Worm (Caenorhabditis elegans): Measurements from ENCODE around the gene clec-137.

Gene clec-137

DNA sequence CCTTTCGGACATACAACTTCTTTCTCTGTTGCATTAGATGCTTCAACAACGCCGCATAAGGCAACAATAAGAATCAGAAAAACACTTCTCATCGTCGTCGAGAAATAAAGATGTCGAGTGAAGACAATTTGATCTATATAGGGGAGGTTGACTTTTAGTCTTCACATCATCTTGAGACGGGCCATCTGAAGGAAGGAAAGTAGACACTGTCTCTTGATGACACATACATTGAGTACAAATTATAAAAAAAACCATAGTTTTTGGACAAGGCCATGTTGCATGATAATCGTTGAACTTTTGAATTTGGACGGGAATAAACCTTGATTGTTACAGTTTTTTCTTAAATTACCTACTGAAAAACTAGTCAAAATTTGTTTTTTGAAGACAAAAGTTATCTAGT, 3.8 kb upstream of the clec-137 start, which contains the start of gene clec-139:
Gene clec-139 (minus strand): TSS at position 101 of the 400 bp plus-strand sequence.
- no peak for TF ChIP-seq tbx-37 (GFP tag; conservative IDR thresholded peaks at IDR 0.05)

DNA sequence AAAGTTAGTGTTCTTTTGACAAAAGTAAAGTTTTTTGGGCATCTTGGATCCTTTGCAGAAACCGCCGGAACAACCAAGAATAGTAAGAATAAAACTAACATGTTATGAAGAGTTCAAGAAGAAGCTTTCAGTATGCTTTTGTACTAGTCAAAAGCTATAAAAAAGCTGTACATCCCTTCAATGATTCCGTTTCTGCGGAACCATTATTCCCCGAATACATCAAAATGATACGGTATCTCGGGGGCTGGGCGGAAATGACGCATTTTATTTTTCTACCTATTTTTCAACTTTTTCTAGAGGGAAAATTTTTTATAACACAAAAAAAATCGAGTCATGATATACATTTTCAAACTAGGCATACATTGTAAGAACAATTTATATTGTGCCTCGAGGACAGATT, 1.8 kb upstream of the clec-137 start, which contains the start of gene clec-138:
Gene clec-138 (minus strand): TSS at position 101 of the 400 bp plus-strand sequence.
- no peak for TF ChIP-seq tbx-11 (GFP tag; IDR thresholded peaks at IDR 0.05)
- no peak for TF ChIP-seq F13C5.2 (tag; optimal IDR thresholded peaks at IDR 0.05)
- no peak for TF ChIP-seq hmg-4 (GFP tag; optimal IDR thresholded peaks at IDR 0.05)
- TF ChIP-seq ceh-13 (GFP tag; optimal IDR thresholded peaks at IDR 0.05) = no peak
- no peak for TF ChIP-seq B0310.2 (tag; optimal IDR thresholded peaks at IDR 0.05)
- no peak for TF ChIP-seq scrt-1 (GFP tag; IDR thresholded peaks at IDR 0.05)
- no peak for TF ChIP-seq ets-7 (tag; optimal IDR thresholded peaks at IDR 0.05)
- no peak for TF ChIP-seq flt-1 (GFP tag; IDR thresholded peaks at IDR 0.05)
- TF ChIP-seq tbx-37 (GFP tag; conservative IDR thresholded peaks at IDR 0.05) = no peak
- TF ChIP-seq ama-1 (optimal IDR thresholded peaks at IDR 0.05) = no peak
- TF ChIP-seq hnd-1 (tag; optimal IDR thresholded peaks at IDR 0.05) = no peak
- no peak for TF ChIP-seq hmbx-1 (tag; optimal IDR thresholded peaks at IDR 0.05)
- TF ChIP-seq pes-1 (GFP tag; IDR thresholded peaks at IDR 0.05) = no peak
- TF ChIP-seq tra-4 (tag; optimal IDR thresholded peaks at IDR 0.05) = no peak
- no peak for TF ChIP-seq sea-1 (GFP tag; conservative IDR thresholded peaks at IDR 0.05)
- TF ChIP-seq ceh-36 (tag; optimal IDR thresholded peaks at IDR 0.05) = no peak
- no peak for TF ChIP-seq aly-1 (tag; optimal IDR thresholded peaks at IDR 0.05)

DNA sequence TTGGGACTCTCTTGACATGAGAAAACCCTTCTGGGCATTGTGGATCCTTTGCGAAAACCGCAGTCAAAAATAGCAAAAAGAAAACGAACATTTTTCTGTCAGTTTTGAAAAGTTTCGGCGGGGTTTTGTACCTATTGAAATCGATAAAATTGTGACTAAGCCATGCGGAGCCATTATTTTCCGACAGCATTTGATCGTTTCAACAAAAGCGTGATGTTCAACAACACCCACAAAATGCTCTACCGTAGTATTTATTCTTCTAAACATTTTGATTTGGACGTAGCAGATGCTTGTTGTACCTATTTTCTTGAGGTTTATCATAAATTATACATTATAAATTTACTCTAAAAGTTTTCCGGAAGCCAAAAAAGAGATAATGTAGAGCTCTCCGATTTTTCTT, 1.4 kb downstream of the clec-137 start, which contains the start of gene clec-136:
Gene clec-136 (minus strand): TSS at position 101 of the 400 bp plus-strand sequence.
- TF ChIP-seq ama-1 (optimal IDR thresholded peaks at IDR 0.05) = no peak
- no peak for TF ChIP-seq B0310.2 (tag; optimal IDR thresholded peaks at IDR 0.05)
- TF ChIP-seq pes-1 (GFP tag; IDR thresholded peaks at IDR 0.05) = no peak
- TF ChIP-seq scrt-1 (GFP tag; IDR thresholded peaks at IDR 0.05) = no peak
- no peak for TF ChIP-seq hmg-4 (GFP tag; optimal IDR thresholded peaks at IDR 0.05)
- TF ChIP-seq sea-1 (GFP tag; conservative IDR thresholded peaks at IDR 0.05) = no peak

DNA sequence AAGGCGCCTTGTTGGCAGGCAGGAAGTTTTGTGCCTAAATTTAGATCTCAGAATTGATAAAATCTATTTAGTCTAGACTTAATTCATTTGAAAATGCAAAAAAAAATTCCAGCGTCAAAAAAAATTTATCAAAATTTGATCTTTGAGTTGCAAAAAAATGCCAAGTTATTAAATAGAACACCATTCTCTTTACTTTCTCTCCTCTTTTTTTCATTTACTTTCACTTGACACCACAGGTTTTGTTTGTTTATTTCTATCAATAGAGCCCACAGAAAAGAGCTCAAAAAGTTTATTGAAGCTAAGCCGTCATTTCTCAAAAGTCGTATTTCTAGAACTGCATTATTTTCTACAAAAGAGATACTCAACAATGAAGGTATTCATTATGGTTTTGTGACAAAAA, 5.2 kb downstream of the clec-137 start, which contains the start of gene pqn-35:
Gene pqn-35 (plus strand): TSS at position 301 of the 400 bp plus-strand sequence.
- no peak for TF ChIP-seq flt-1 (GFP tag; IDR thresholded peaks at IDR 0.05)
- TF ChIP-seq ets-7 (tag; optimal IDR thresholded peaks at IDR 0.05) = no peak
- no peak for TF ChIP-seq ceh-13 (GFP tag; optimal IDR thresholded peaks at IDR 0.05)
- TF ChIP-seq ama-1 (optimal IDR thresholded peaks at IDR 0.05) = no peak
- no peak for TF ChIP-seq sea-1 (GFP tag; conservative IDR thresholded peaks at IDR 0.05)
- no peak for TF ChIP-seq tbx-11 (GFP tag; IDR thresholded peaks at IDR 0.05)
- no peak for TF ChIP-seq aly-1 (tag; optimal IDR thresholded peaks at IDR 0.05)
- TF ChIP-seq hmg-4 (GFP tag; optimal IDR thresholded peaks at IDR 0.05) = no peak

DNA sequence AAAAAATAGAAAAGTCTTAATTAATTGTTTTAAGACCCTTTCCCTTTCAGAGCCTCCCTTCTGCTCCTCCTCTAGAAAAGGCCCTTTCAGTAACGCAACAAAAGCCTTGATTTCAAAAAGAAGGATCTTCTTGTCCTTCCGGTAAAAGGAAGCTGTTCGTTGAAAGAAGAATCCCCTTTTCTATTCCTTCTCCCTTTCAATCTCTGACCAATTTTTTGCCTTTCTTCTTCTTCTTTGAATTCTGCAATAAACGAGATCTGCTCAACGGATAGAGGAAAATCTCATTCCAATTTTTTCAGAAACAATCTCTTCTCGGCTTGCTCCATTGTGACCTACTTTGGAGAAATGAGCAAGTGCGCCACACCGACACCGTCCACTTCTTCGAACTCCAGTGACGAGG, 9.8 kb downstream of the clec-137 start, which contains the start of gene F35D11.3:
Gene F35D11.3 (plus strand): TSS at position 300 of the 400 bp plus-strand sequence.
- TF ChIP-seq aly-1 (tag; optimal IDR thresholded peaks at IDR 0.05) (no peak), ceh-13 (GFP tag; optimal IDR thresholded peaks at IDR 0.05) (no peak), pes-1 (GFP tag; IDR thresholded peaks at IDR 0.05) (no peak), ets-7 (tag; optimal IDR thresholded peaks at IDR 0.05) (no peak)

DNA sequence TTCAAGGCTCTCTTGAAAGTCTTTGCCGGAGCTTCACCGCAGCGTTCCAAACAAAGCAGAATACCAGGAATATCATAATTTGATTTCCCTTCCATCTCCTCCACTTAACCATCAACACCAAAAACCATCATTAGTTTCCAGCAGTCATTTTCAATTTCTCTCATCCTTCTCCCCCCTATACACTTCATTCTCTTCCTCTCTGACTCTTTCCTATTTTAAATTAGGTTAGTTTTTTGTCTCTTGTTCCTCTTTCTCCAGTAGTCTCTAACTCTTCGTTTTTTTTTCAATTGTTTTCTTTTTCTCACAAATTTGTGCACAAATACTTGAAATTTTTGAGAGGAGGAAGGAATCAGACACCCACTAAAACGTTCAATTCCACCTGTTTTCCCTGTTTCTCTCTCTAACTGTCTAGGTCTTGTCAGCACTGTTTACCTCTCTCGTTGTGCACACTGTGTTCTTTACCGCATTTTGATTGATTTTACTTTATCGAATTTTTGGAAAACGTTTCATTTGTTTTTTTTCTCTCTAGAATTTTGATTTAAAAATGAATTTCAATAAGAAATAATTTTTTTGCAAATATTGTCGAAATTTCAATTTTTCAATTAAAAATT, 11.1 kb downstream of the clec-137 start:
- TF ChIP-seq tbx-11 (GFP tag; IDR thresholded peaks at IDR 0.05) = no peak

DNA sequence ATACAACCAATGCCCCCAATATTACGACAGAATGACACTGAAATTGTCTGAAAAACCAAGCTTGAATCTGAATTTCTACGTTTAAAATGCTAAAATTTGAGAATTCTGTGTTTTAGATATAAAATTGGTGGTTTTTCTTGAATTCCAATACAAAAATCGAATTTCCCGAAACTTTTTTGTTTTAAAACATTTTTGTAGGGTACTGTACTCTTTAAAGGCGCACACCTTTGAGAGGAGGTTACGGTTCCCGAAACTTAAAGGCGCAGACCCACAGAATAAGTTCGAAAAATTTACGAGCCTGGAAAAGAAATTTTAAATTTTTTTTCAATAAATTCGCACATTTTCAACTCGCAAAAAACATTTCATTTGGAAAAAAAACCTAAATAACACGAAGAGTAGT, 13.2 kb downstream of the clec-137 start:
- TF ChIP-seq scrt-1 (GFP tag; IDR thresholded peaks at IDR 0.05) = no peak
- TF ChIP-seq ceh-13 (GFP tag; optimal IDR thresholded peaks at IDR 0.05) = no peak
- TF ChIP-seq pes-1 (GFP tag; IDR thresholded peaks at IDR 0.05) = no peak
- TF ChIP-seq B0310.2 (tag; optimal IDR thresholded peaks at IDR 0.05) = no peak
- TF ChIP-seq aly-1 (tag; optimal IDR thresholded peaks at IDR 0.05) = no peak
- TF ChIP-seq hmbx-1 (tag; optimal IDR thresholded peaks at IDR 0.05) = no peak
- no peak for TF ChIP-seq tbx-37 (GFP tag; conservative IDR thresholded peaks at IDR 0.05)
- TF ChIP-seq ceh-36 (tag; optimal IDR thresholded peaks at IDR 0.05) = no peak
- TF ChIP-seq F13C5.2 (tag; optimal IDR thresholded peaks at IDR 0.05) = no peak
- TF ChIP-seq tra-4 (tag; optimal IDR thresholded peaks at IDR 0.05) = no peak
- TF ChIP-seq ets-7 (tag; optimal IDR thresholded peaks at IDR 0.05) = no peak
- no peak for TF ChIP-seq ama-1 (optimal IDR thresholded peaks at IDR 0.05)
- no peak for TF ChIP-seq sea-1 (GFP tag; conservative IDR thresholded peaks at IDR 0.05)
- no peak for TF ChIP-seq tbx-11 (GFP tag; IDR thresholded peaks at IDR 0.05)
- no peak for TF ChIP-seq hnd-1 (tag; optimal IDR thresholded peaks at IDR 0.05)

DNA sequence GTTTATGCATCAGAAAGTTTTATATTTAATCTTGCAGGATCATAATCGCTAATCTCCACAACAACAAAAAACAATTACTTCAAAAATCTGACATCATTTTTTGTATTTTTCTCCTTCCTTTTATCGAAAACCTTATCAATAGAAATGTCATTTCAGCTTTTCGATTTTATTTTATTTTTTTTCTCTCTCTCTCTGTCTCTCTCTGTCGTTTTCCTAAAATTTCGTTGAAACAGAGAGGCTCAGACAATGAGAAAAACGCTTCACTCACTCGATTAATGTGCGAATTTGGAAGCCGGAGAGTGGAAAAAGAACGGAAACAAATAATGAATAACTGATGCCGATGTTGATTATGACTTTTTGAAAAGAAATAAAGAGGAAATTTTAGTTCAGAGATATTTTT, 13.7 kb downstream of the clec-137 start:
- TF ChIP-seq tbx-37 (GFP tag; conservative IDR thresholded peaks at IDR 0.05) = no peak
- no peak for TF ChIP-seq ceh-13 (GFP tag; optimal IDR thresholded peaks at IDR 0.05)
- TF ChIP-seq aly-1 (tag; optimal IDR thresholded peaks at IDR 0.05) = no peak

DNA sequence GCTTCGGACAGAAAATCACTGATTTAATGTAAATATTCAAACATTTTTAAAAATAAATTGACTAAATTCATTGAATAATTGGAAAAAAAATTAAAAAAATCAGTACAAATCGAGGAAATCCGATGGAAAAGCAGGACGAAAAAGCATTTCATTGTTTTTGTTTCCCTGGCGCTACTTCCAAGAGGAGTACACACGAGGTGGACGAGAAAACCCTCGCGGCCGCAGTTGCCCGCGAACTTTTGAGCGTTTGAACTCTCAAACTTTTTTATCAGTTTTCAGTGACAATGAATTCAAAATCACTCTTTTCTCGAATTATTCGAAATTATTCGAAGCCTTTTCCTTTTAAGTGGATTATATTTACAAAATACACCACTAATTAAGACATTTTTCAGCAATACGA, 14.9 kb downstream of the clec-137 start, which contains the start of gene F35D11.4:
Gene F35D11.4 (plus strand): TSS at position 393 of the 400 bp plus-strand sequence.
- TF ChIP-seq hmg-4 (GFP tag; optimal IDR thresholded peaks at IDR 0.05) (peak; percentile 57), ceh-13 (GFP tag; optimal IDR thresholded peaks at IDR 0.05) (no peak), F13C5.2 (tag; optimal IDR thresholded peaks at IDR 0.05) (peak; percentile 37), hnd-1 (tag; optimal IDR thresholded peaks at IDR 0.05) (no peak), ama-1 (optimal IDR thresholded peaks at IDR 0.05) (no peak), B0310.2 (tag; optimal IDR thresholded peaks at IDR 0.05) (no peak), aly-1 (tag; optimal IDR thresholded peaks at IDR 0.05) (no peak), pes-1 (GFP tag; IDR thresholded peaks at IDR 0.05) (0 out of 2 replicates have a peak, but pooled peaks have one; percentile 25), tbx-37 (GFP tag; conservative IDR thresholded peaks at IDR 0.05) (peak; percentile 74), flt-1 (GFP tag; IDR thresholded peaks at IDR 0.05) (no peak), tbx-11 (GFP tag; IDR thresholded peaks at IDR 0.05) (0 out of 2 replicates have a peak, but pooled peaks have one; percentile 26)

Data from whole organism, early embryonic.